Worm (Caenorhabditis elegans): ENCODE results near the gene Y75B8A.34.
A peak's percentile ranks its signal among the peaks of the same experiment; 100 is the strongest.

Y75B8A.34 gene

DNA sequence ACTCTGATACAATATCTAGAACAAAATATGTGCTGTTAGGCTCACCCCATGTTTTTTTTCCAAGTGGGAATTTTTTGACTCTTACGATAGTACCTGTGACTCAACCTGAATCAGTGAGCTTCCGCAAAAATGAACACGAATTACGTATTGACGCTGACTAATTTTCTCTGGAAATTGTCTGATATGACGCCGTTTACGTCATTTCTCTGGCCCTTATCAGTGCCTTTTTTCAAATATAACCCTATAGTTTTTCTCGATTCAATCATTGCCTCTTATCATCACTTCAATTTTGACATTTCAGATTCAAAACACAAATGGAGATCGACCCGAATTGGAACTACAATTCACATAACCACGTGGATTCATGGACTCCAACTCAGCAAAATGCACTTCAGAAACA is 40.6 kb upstream of the Y75B8A.34 start, which contains the start of gene Y75B8A.28 (continued):
- no peak for TF ChIP-seq R02D3.7 (tag; optimal IDR thresholded peaks at IDR 0.05)
- no peak for TF ChIP-seq dpl-1 (GFP tag; optimal IDR thresholded peaks at IDR 0.05)
- no peak for TF ChIP-seq ama-1 (optimal IDR thresholded peaks at IDR 0.05)
- peak; percentile 45; the same call in 1 of the 2 replicates for TF ChIP-seq nhr-41 (GFP tag; IDR thresholded peaks at IDR 0.05)
- TF ChIP-seq lir-3 (tag; optimal IDR thresholded peaks at IDR 0.05), result no peak
- peak; percentile 69 for TF ChIP-seq dve-1 (tag; optimal IDR thresholded peaks at IDR 0.05; ENCODE audit: insufficient read depth)
- TF ChIP-seq attf-4 (tag; optimal IDR thresholded peaks at IDR 0.05), result no peak
- peak; percentile 6 for TF ChIP-seq nhr-102 (tag; optimal IDR thresholded peaks at IDR 0.05)
- peak; percentile 37 for TF ChIP-seq jun-1 (tag; optimal IDR thresholded peaks at IDR 0.05)
- TF ChIP-seq pha-4 (GFP tag; IDR thresholded peaks at IDR 0.05), result no peak
- no peak for TF ChIP-seq pha-4 (tag; optimal IDR thresholded peaks at IDR 0.05)
- TF ChIP-seq lin-38 (GFP tag; IDR thresholded peaks at IDR 0.05), result no peak
- peak; percentile 78 for TF ChIP-seq hlh-11 (tag; optimal IDR thresholded peaks at IDR 0.05)
- TF ChIP-seq madf-9 (GFP tag; conservative IDR thresholded peaks at IDR 0.05), result no peak
- no peak for TF ChIP-seq lin-15B (tag; optimal IDR thresholded peaks at IDR 0.05)
- TF ChIP-seq lin-1 (GFP tag; IDR thresholded peaks at IDR 0.05), result peak; percentile 67; the same call in 1 of the 2 replicates
- TF ChIP-seq zip-11 (GFP tag; IDR thresholded peaks at IDR 0.05), result no peak
- no peak for TF ChIP-seq daf-16 (GFP tag; optimal IDR thresholded peaks at IDR 0.05)
- TF ChIP-seq daf-16 (tag; optimal IDR thresholded peaks at IDR 0.05), result peak; percentile 77
- TF ChIP-seq ctbp-1 (GFP tag; IDR thresholded peaks at IDR 0.05), result no peak
- peak; percentile 13 for TF ChIP-seq mes-2 (tag; optimal IDR thresholded peaks at IDR 0.05; ENCODE audit: poor library complexity, severe bottlenecking)
- no peak for TF ChIP-seq hif-1 (tag; optimal IDR thresholded peaks at IDR 0.05)
- TF ChIP-seq snpc-1.2 (GFP tag; IDR thresholded peaks at IDR 0.05), result no peak
- no peak for TF ChIP-seq nhr-11 (tag; optimal IDR thresholded peaks at IDR 0.05)
- TF ChIP-seq nhr-6 (tag; optimal IDR thresholded peaks at IDR 0.05), result peak; percentile 27
- no peak for TF ChIP-seq arid-1 (GFP tag; conservative IDR thresholded peaks at IDR 0.05)
- peak in 1 of 2 experiments; percentile 34 for TF ChIP-seq lsy-2 (tag; optimal IDR thresholded peaks at IDR 0.05)
- no peak for TF ChIP-seq nhr-10 (tag; optimal IDR thresholded peaks at IDR 0.05)
- no peak for TF ChIP-seq skn-1 (tag; optimal IDR thresholded peaks at IDR 0.05)
- TF ChIP-seq nhr-28 (tag; optimal IDR thresholded peaks at IDR 0.05), result peak; percentile 84
- TF ChIP-seq php-3 (GFP tag; IDR thresholded peaks at IDR 0.05), result 0 out of 2 replicates have a peak, but pooled peaks have one; percentile 24
- no peak for TF ChIP-seq ceh-32 (tag; optimal IDR thresholded peaks at IDR 0.05; ENCODE audit: poor library complexity)
- peak; percentile 47 for TF ChIP-seq nhr-77 (tag; optimal IDR thresholded peaks at IDR 0.05)
- no peak for TF ChIP-seq ceh-62 (tag; optimal IDR thresholded peaks at IDR 0.05)
- TF ChIP-seq dmd-6 (GFP tag; IDR thresholded peaks at IDR 0.05), result peak; percentile 88

- TF ChIP-seq nhr-11 (tag; optimal IDR thresholded peaks at IDR 0.05) (no peak), ZK337.2 (GFP tag; IDR thresholded peaks at IDR 0.05) (no peak), zag-1 (tag; optimal IDR thresholded peaks at IDR 0.05) (no peak), aly-2 (tag; optimal IDR thresholded peaks at IDR 0.05) (no peak), nhr-111 (GFP tag; optimal IDR thresholded peaks at IDR 0.05) (no peak), madf-5 (GFP tag; IDR thresholded peaks at IDR 0.05) (no peak), zfp-2 (tag; optimal IDR thresholded peaks at IDR 0.05) (no peak), rbr-2 (tag; optimal IDR thresholded peaks at IDR 0.05) (no peak), vab-7 (GFP tag; IDR thresholded peaks at IDR 0.05) (no peak), nhr-102 (tag; optimal IDR thresholded peaks at IDR 0.05) (peak; percentile 45), T20F7.1 (GFP tag; optimal IDR thresholded peaks at IDR 0.05) (no peak), hif-1 (tag; optimal IDR thresholded peaks at IDR 0.05) (no peak), dve-1 (tag; optimal IDR thresholded peaks at IDR 0.05; ENCODE audit: insufficient read depth) (peak; percentile 96), ztf-11 (tag; optimal IDR thresholded peaks at IDR 0.05) (no peak), daf-19 (GFP tag; conservative IDR thresholded peaks at IDR 0.05) (no peak), ceh-44 (GFP tag; IDR thresholded peaks at IDR 0.05) (no peak), nhr-42 (GFP tag; IDR thresholded peaks at IDR 0.05) (no peak), daf-16 (GFP tag; optimal IDR thresholded peaks at IDR 0.05) (peak in 1 of 2 experiments; percentile 30), daf-16 (tag; optimal IDR thresholded peaks at IDR 0.05) (peak; percentile 98), Y48G9A.11 (GFP tag; IDR thresholded peaks at IDR 0.05) (no peak), nhr-77 (tag; optimal IDR thresholded peaks at IDR 0.05) (peak; percentile 26), dpl-1 (GFP tag; optimal IDR thresholded peaks at IDR 0.05) (peak; percentile 32), ces-1 (GFP tag; optimal IDR thresholded peaks at IDR 0.05) (no peak), aha-1 (tag) (peak; percentile 87), lim-7 (GFP tag; IDR thresholded peaks at IDR 0.05) (no peak)
These were observed 34.1 kb upstream of the Y75B8A.34 start for ce11 chrIII:12325284-12325683.

Measured in whole organism, L4 larva.